Worm (Caenorhabditis elegans): ENCODE data around the gene Y37D8A.19.

The Y37D8A.19 gene

DNA sequence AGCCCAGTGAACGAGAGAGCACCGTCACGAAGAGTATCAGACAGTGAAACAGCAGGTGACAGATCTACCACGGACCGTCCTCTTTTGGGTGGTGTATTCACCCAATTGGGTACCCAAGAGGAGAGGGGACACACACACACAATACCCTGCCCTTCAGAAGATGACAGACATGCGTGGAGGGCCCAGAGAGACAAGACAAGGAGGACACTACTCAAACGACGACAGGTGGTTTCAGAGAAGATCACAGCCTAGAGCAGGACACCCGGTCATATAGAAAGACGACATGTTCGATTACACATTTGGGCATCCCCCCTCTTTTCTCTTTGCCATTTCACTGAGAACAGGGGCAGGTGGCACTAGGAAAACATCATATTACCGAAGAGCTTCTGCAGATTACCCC, 35.5 kb upstream of the Y37D8A.19 start:
- TF ChIP-seq nhr-12 (tag; optimal IDR thresholded peaks at IDR 0.05) (no peak), ztf-4 (tag; optimal IDR thresholded peaks at IDR 0.05) (no peak), nhr-77 (tag; optimal IDR thresholded peaks at IDR 0.05) (no peak)

ce11 chrIII:12904052-12904451, 25.6 kb upstream of the Y37D8A.19 start:
- TF ChIP-seq elt-2 (tag; optimal IDR thresholded peaks at IDR 0.05) (no peak), mdl-1 (tag; optimal IDR thresholded peaks at IDR 0.05) (no peak), lin-39 (tag; optimal IDR thresholded peaks at IDR 0.05) (peak; percentile 27), ama-1 (optimal IDR thresholded peaks at IDR 0.05) (no peak), egl-27 (tag; optimal IDR thresholded peaks at IDR 0.05) (no peak)

ce11 chrIII:12904987-12905541, 24.6 kb upstream of the Y37D8A.19 start, which contains the start of gene cox-5A:
TSS of gene cox-5A (plus strand) at chrIII:12905491.
- peak; percentile 96 for TF ChIP-seq fos-1 (tag; optimal IDR thresholded peaks at IDR 0.05)
- peak; percentile 98 for TF ChIP-seq jun-1 (tag; optimal IDR thresholded peaks at IDR 0.05)
- TF ChIP-seq ama-1 (optimal IDR thresholded peaks at IDR 0.05), result peak; percentile 73
- TF ChIP-seq skn-1 (tag; optimal IDR thresholded peaks at IDR 0.05), result peak; percentile 97
- TF ChIP-seq elt-1 (tag; optimal IDR thresholded peaks at IDR 0.05), result peak; percentile 87
- TF ChIP-seq nhr-11 (tag; optimal IDR thresholded peaks at IDR 0.05), result peak; percentile 94
- TF ChIP-seq mdl-1 (tag; optimal IDR thresholded peaks at IDR 0.05), result peak; percentile 58
- peak; percentile 99 for TF ChIP-seq lin-39 (tag; optimal IDR thresholded peaks at IDR 0.05)
- peak; percentile 96 for TF ChIP-seq aly-2 (tag; optimal IDR thresholded peaks at IDR 0.05)
- peak; percentile 10 for TF ChIP-seq nhr-67 (tag; optimal IDR thresholded peaks at IDR 0.05)
- peak; percentile 99 for TF ChIP-seq lin-15B (tag; optimal IDR thresholded peaks at IDR 0.05)
- peak in 1 of 2 experiments; percentile 11 for TF ChIP-seq eor-1 (tag; optimal IDR thresholded peaks at IDR 0.05)
- TF ChIP-seq fkh-2 (tag; optimal IDR thresholded peaks at IDR 0.05), result peak; percentile 37
- no peak for TF ChIP-seq nhr-12 (tag; optimal IDR thresholded peaks at IDR 0.05)
- peak; percentile 97 for TF ChIP-seq ceh-82 (tag; optimal IDR thresholded peaks at IDR 0.05)
- TF ChIP-seq nhr-25 (tag; optimal IDR thresholded peaks at IDR 0.05), result peak; percentile 99
- TF ChIP-seq unc-62 (GFP tag; optimal IDR thresholded peaks at IDR 0.05), result peak; percentile 95
- peak; percentile 94 for TF ChIP-seq R02D3.7 (tag; optimal IDR thresholded peaks at IDR 0.05)
- peak; percentile 26 for TF ChIP-seq nhr-237 (tag; optimal IDR thresholded peaks at IDR 0.05)
- peak; percentile 95 for TF ChIP-seq pqm-1 (tag; optimal IDR thresholded peaks at IDR 0.05)
- TF ChIP-seq fkh-10 (GFP tag; optimal IDR thresholded peaks at IDR 0.05), result peak; percentile 98
- TF ChIP-seq nhr-76 (tag; optimal IDR thresholded peaks at IDR 0.05), result peak; percentile 80
- peak; percentile 85 for TF ChIP-seq zag-1 (tag; optimal IDR thresholded peaks at IDR 0.05)
- peak; percentile 98 for TF ChIP-seq nhr-43 (tag; optimal IDR thresholded peaks at IDR 0.05; ENCODE audit: poor library complexity, severe bottlenecking)
- TF ChIP-seq ztf-4 (tag; optimal IDR thresholded peaks at IDR 0.05), result peak; percentile 95
- peak; percentile 100 for TF ChIP-seq nfya-1 (tag; optimal IDR thresholded peaks at IDR 0.05; ENCODE audit: insufficient read depth)
- TF ChIP-seq ZK546.5 (tag; optimal IDR thresholded peaks at IDR 0.05), result peak; percentile 67
- peak; percentile 100 for TF ChIP-seq pha-4 (tag; optimal IDR thresholded peaks at IDR 0.05)
- peak; percentile 99 for TF ChIP-seq hmg-11 (tag; optimal IDR thresholded peaks at IDR 0.05)
- peak; percentile 25 for TF ChIP-seq unc-39 (tag; optimal IDR thresholded peaks at IDR 0.05)
- peak in 2 of 3 experiments; percentile 44 to 85 for TF ChIP-seq elt-3 (tag; optimal IDR thresholded peaks at IDR 0.05)
- TF ChIP-seq nhr-77 (tag; optimal IDR thresholded peaks at IDR 0.05), result peak; percentile 92
- peak; percentile 64 for TF ChIP-seq ceh-16 (tag; optimal IDR thresholded peaks at IDR 0.05)
- peak; percentile 85 for TF ChIP-seq sea-2 (GFP tag; optimal IDR thresholded peaks at IDR 0.05)
- peak; percentile 100 for TF ChIP-seq nhr-23 (tag; optimal IDR thresholded peaks at IDR 0.05)
- TF ChIP-seq egl-5 (tag; optimal IDR thresholded peaks at IDR 0.05), result peak; percentile 96
- peak; percentile 70 for TF ChIP-seq nhr-28 (tag; optimal IDR thresholded peaks at IDR 0.05)
- TF ChIP-seq mml-1 (tag; optimal IDR thresholded peaks at IDR 0.05), result no peak
- TF ChIP-seq ztf-11 (tag; optimal IDR thresholded peaks at IDR 0.05), result no peak
- peak; percentile 99 for TF ChIP-seq ceh-28 (tag; optimal IDR thresholded peaks at IDR 0.05)
- TF ChIP-seq daf-12 (tag; optimal IDR thresholded peaks at IDR 0.05), result peak; percentile 78
- peak; percentile 99 for TF ChIP-seq lsy-12 (tag; optimal IDR thresholded peaks at IDR 0.05)
- TF ChIP-seq egl-27 (tag; optimal IDR thresholded peaks at IDR 0.05), result peak; percentile 93
- TF ChIP-seq tbx-2 (tag; optimal IDR thresholded peaks at IDR 0.05), result peak; percentile 97
- no peak for TF ChIP-seq ceh-9 (tag; optimal IDR thresholded peaks at IDR 0.05)
- TF ChIP-seq elt-2 (tag; optimal IDR thresholded peaks at IDR 0.05), result peak; percentile 94
- peak; percentile 97 for TF ChIP-seq snpc-4 (tag; optimal IDR thresholded peaks at IDR 0.05)

Data from whole organism, L3 larva.